Fruit fly (Drosophila melanogaster): ENCODE results near the gene CG12723.

Gene CG12723

DNA sequence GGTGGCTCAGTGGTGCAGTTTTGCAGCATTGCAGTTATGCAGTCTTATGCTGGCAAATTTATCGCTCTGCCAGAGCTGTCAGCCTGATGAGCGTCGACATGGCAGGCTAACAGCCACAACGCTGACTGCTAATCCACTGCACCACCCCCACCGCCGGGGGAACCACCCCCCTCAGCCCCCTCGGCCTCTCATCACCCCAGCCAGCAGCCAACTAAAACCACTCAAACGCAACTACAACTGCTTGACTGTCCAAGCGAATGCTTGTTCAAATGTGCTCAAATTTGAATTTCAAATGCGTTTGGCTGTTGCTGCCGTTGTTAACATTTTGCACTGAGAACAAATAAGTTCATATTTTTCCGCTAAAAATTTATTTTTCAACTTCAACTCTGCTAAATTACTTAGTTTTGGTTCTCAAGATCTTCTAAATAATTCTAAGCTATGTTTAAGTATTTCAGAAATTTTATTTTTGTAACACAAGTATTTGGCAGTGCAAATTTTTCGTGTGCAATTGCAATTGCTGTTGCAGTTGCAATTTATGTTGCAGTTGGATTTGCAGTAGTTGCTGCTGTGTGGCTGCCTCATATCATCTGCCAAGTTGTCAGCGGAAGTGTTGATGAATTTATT, 46.7 kb upstream of the CG12723 start (continued):
- TF ChIP-seq CG10631 (GFP tag; optimal IDR thresholded peaks at IDR 0.05) (peak; percentile 57), CG10669 (GFP tag; optimal IDR thresholded peaks at IDR 0.05) (peak; percentile 27), ss (GFP tag; optimal IDR thresholded peaks at IDR 0.05) (no peak), achi (GFP tag; optimal IDR thresholded peaks at IDR 0.05) (peak; percentile 67), CG6276 (GFP tag; optimal IDR thresholded peaks at IDR 0.05) (peak; percentile 86), CG31627 (GFP tag; optimal IDR thresholded peaks at IDR 0.05) (peak; percentile 50), CG34406 (GFP tag; optimal IDR thresholded peaks at IDR 0.05) (peak; percentile 40), Sox15 (GFP tag; optimal IDR thresholded peaks at IDR 0.05) (no peak), Sox102F (GFP tag; optimal IDR thresholded peaks at IDR 0.05) (peak; percentile 43), Blimp-1 (GFP tag; optimal IDR thresholded peaks at IDR 0.05) (no peak), Sox14 (GFP tag; optimal IDR thresholded peaks at IDR 0.05) (peak; percentile 59), pdm3 (GFP tag; optimal IDR thresholded peaks at IDR 0.05) (peak; percentile 75), CG3032 (tag; optimal IDR thresholded peaks at IDR 0.05) (peak; percentile 20), topi (GFP tag; optimal IDR thresholded peaks at IDR 0.05) (peak; percentile 59), OdsH (GFP tag; optimal IDR thresholded peaks at IDR 0.05) (peak; percentile 72), CG11762 (GFP tag; optimal IDR thresholded peaks at IDR 0.05; ENCODE audit: insufficient read depth) (peak; percentile 60), Eip75B (GFP tag; optimal IDR thresholded peaks at IDR 0.05) (peak; percentile 50), lz (GFP tag; optimal IDR thresholded peaks at IDR 0.05) (peak; percentile 45), salr (GFP tag; optimal IDR thresholded peaks at IDR 0.05) (peak in 1 of 2 experiments; percentile 36)

DNA sequence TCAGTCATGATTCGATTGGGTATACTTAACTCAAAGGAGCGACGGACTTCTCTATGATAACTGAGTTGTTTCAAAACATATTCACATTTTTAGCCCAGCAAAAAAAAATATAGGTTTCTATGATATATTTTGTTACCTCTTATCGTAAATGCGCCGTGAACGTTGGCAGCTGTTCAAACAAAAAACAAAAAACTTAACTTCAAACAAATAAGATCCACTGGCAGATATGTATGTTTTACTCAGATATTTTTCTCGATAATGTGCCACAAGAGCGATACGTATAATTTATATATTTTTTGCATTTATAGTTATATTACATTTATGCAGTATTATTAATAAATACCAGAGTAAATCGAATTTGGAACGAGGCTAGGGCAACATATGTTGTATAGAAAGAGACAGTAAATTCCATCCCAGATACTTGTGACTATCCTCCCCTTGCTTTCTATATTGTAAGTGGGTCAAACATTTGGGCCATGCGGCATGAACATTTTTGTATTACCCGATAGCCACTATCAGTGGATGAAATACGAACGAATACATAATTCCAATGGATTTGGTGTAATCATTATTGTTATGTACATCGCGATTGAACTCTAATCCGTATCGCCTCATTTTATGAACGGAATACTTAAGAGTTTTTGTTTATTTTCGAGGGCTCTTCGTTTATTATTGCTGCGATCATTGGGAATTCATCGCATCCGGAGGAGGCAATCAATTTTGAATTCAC, 45.0 kb upstream of the CG12723 start, which contains the start of gene CG32639:
CG32639 (minus strand) TSS at position 51 of the 730 bp plus-strand sequence.
- TF ChIP-seq fkh (GFP tag; optimal IDR thresholded peaks at IDR 0.05) (peak; percentile 13), CG6792 (GFP tag; optimal IDR thresholded peaks at IDR 0.05) (no peak)

DNA sequence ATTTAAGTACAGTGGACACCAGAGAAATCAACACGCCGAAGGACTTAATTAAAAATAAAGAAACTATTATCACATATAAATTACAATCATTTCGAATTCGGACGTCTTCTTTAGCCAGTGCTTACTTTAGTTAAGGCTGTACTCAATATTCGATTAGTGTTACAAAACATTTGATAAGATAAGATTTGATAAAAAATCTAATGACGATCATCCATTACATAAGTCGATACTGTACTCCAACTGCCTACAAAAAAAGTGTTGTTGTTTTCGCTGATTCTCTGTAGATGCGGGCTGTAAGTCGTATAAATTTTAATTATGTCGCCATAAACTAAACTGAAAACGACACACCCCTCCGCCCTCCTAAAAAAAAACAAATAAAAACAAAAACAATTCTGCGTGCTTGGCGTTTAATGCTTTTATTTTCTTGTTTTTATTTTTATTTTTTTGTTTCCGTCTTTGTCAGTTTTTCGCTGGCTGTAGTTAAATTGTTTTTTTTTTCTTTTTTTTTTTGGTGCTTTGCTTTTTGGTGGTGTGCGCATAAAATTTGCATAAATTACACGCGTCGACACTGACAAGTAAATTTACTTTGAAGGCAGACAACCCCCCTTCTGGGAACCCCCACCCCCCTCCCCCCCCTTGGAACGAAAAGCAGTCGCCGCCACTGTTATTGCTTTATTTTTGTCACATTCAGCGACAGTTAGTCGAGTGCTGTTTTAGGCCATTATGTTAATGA, 43.2 kb upstream of the CG12723 start:
- TF ChIP-seq CG8632 (GFP tag; optimal IDR thresholded peaks at IDR 0.05) = peak; percentile 13
- TF ChIP-seq lz (GFP tag; optimal IDR thresholded peaks at IDR 0.05) = no peak
- TF ChIP-seq eg (GFP tag; IDR thresholded peaks at IDR 0.05) = peak; percentile 83
- peak; percentile 19 for TF ChIP-seq achi (GFP tag; optimal IDR thresholded peaks at IDR 0.05)
- peak; percentile 32 for TF ChIP-seq OdsH (GFP tag; optimal IDR thresholded peaks at IDR 0.05)
- TF ChIP-seq CG7368 (GFP tag; optimal IDR thresholded peaks at IDR 0.05) = no peak
- no peak for TF ChIP-seq Sox15 (GFP tag; optimal IDR thresholded peaks at IDR 0.05)
- no peak for TF ChIP-seq Ets21C (GFP tag; optimal IDR thresholded peaks at IDR 0.05)
- TF ChIP-seq CG16779 (tag; optimal IDR thresholded peaks at IDR 0.05) = no peak
- peak; percentile 45 to 59 for TF ChIP-seq ss (GFP tag; optimal IDR thresholded peaks at IDR 0.05)
- TF ChIP-seq fd85E (GFP tag; optimal IDR thresholded peaks at IDR 0.05) = no peak
- TF ChIP-seq Blimp-1 (GFP tag; optimal IDR thresholded peaks at IDR 0.05) = no peak
- TF ChIP-seq CG32006 (GFP tag; optimal IDR thresholded peaks at IDR 0.05) = no peak
- TF ChIP-seq CG15336 (GFP tag; IDR thresholded peaks at IDR 0.05) = 0 out of 2 replicates have a peak, but pooled peaks have one; percentile 37
- peak; percentile 15 for TF ChIP-seq CG6276 (GFP tag; optimal IDR thresholded peaks at IDR 0.05)
- peak; percentile 29 for TF ChIP-seq vri (GFP tag; optimal IDR thresholded peaks at IDR 0.05)
- TF ChIP-seq spab (GFP tag; optimal IDR thresholded peaks at IDR 0.05) = no peak
- TF ChIP-seq Sox102F (GFP tag; optimal IDR thresholded peaks at IDR 0.05) = peak; percentile 39
- no peak for TF ChIP-seq Met (GFP tag; optimal IDR thresholded peaks at IDR 0.05)
- TF ChIP-seq CG4318 (GFP tag; optimal IDR thresholded peaks at IDR 0.05) = no peak
- TF ChIP-seq CG34406 (GFP tag; optimal IDR thresholded peaks at IDR 0.05) = peak; percentile 63
- peak; percentile 44 for TF ChIP-seq Eip78C (GFP tag)
- peak; percentile 19 for TF ChIP-seq fkh (GFP tag; optimal IDR thresholded peaks at IDR 0.05)
- TF ChIP-seq esn (GFP tag; optimal IDR thresholded peaks at IDR 0.05) = peak; percentile 13
- TF ChIP-seq CG6163 (GFP tag; IDR thresholded peaks at IDR 0.05) = peak; percentile 55; the same call in 2 of the 3 replicates
- peak; percentile 23 for TF ChIP-seq net (GFP tag; optimal IDR thresholded peaks at IDR 0.05)
- no peak for TF ChIP-seq CG3919 (GFP tag; optimal IDR thresholded peaks at IDR 0.05)
- TF ChIP-seq CG8119 (GFP tag; IDR thresholded peaks at IDR 0.05) = peak; percentile 65
- peak; percentile 32 for TF ChIP-seq CG11762 (GFP tag; optimal IDR thresholded peaks at IDR 0.05; ENCODE audit: insufficient read depth)
- peak; percentile 33 for TF ChIP-seq pdm3 (GFP tag; optimal IDR thresholded peaks at IDR 0.05)

Data from whole organism, prepupa.